Fruit fly (Drosophila melanogaster) whole organism, embryonic: ENCODE measurements around the gene CG32483.

ENCODE experiments used
- Atf-2 ChIP-seq: fragments of 200-800 bp; sonication (Bioruptor generic); optimal IDR thresholded peaks from 2 replicates; lab custom pipeline; 2016; ENCODE audit warnings: missing biosample characterization, missing genetic modification characterization
- Awh ChIP-seq: fragments of 200-800 bp; sonication (Bioruptor generic); IDR thresholded peaks from 2 replicates; pipeline ENCODE4, ENCODE4 v1.3.6; 2022; ENCODE audit warnings: missing biosample characterization, missing genetic modification characterization
- Bgb ChIP-seq: fragments of 200-800 bp; sonication (Bioruptor generic); IDR thresholded peaks from 2 replicates; pipeline ENCODE4 v1.3.6; 2022; ENCODE audit warnings: missing biosample characterization, missing genetic modification characterization; ENCODE audit not compliant: partially characterized antibody
- CG10274 ChIP-seq: fragments of 200-800 bp; sonication (Bioruptor generic); optimal IDR thresholded peaks from 3 replicates; lab custom pipeline; 2017; ENCODE audit warnings: missing biosample characterization, mild to moderate bottlenecking, missing genetic modification characterization
- CG10462 ChIP-seq: fragments of 200-800 bp; sonication (Bioruptor generic); optimal IDR thresholded peaks from 2 replicates; lab custom pipeline; 2016; ENCODE audit warnings: missing biosample characterization, missing genetic modification characterization
- CG10654 ChIP-seq: fragments of 200-800 bp; sonication (Bioruptor generic); optimal IDR thresholded peaks from 2 replicates; lab custom pipeline; 2016; ENCODE audit warnings: missing biosample characterization, missing genetic modification characterization
- CG12659 ChIP-seq: fragments of 200-800 bp; sonication (Bioruptor generic); optimal IDR thresholded peaks from 3 replicates; lab custom pipeline; 2017; ENCODE audit warnings: mild to moderate bottlenecking, missing biosample characterization, missing genetic modification reagents, missing genetic modification characterization
- CG12942 ChIP-seq: fragments of 200-800 bp; sonication (Bioruptor generic); optimal IDR thresholded peaks from 3 replicates; lab custom pipeline; 2016; ENCODE audit warnings: missing biosample characterization, missing genetic modification characterization
- CG15011 ChIP-seq: fragments of 200-800 bp; sonication (Bioruptor generic); optimal IDR thresholded peaks from 3 replicates; lab custom pipeline; 2018; ENCODE audit warnings: missing biosample characterization, mild to moderate bottlenecking, missing genetic modification characterization
- CG15073 ChIP-seq: fragments of 200-800 bp; sonication (Bioruptor generic); optimal IDR thresholded peaks from 2 replicates; lab custom pipeline; 2016; ENCODE audit warnings: missing biosample characterization, missing genetic modification characterization
- CG16815 ChIP-seq: fragments of 200-800 bp; sonication (Bioruptor generic); optimal IDR thresholded peaks from 3 replicates; lab custom pipeline; 2017; ENCODE audit warnings: missing biosample characterization, mild to moderate bottlenecking, missing genetic modification characterization
- CG17829 ChIP-seq: fragments of 200-800 bp; optimal IDR thresholded peaks from 2 replicates; lab custom pipeline; 2019; ENCODE audit warnings: missing biosample characterization, mild to moderate bottlenecking, missing genetic modification characterization, moderate library complexity
- CG2116 ChIP-seq: fragments of 200-800 bp; sonication (Bioruptor generic); optimal IDR thresholded peaks from 3 replicates; lab custom pipeline; 2018; ENCODE audit warnings: missing biosample characterization, mild to moderate bottlenecking, missing genetic modification characterization
- CG2678 ChIP-seq: fragments of 200-800 bp; sonication (Bioruptor generic); optimal IDR thresholded peaks from 3 replicates; lab custom pipeline; 2019; ENCODE audit warnings: missing biosample characterization, mild to moderate bottlenecking, missing genetic modification characterization, moderate library complexity
- CG2712 ChIP-seq: fragments of 200-800 bp; optimal IDR thresholded peaks from 3 replicates; lab custom pipeline; 2019; ENCODE audit warnings: missing biosample characterization, mild to moderate bottlenecking, missing genetic modification characterization, moderate library complexity
- CG2889 ChIP-seq: fragments of 200-800 bp; sonication (Bioruptor generic); IDR thresholded peaks from 3 replicates; pipeline ENCODE4 v1.3.6; 2022; ENCODE audit warnings: missing biosample characterization, missing genetic modification characterization
- CG30431 ChIP-seq: fragments of 200-800 bp; sonication (Bioruptor generic); optimal IDR thresholded peaks from 2 replicates; lab custom pipeline; 2017; ENCODE audit warnings: missing biosample characterization, missing genetic modification characterization
- CG32767 ChIP-seq: fragments of 200-800 bp; sonication (Bioruptor generic); IDR thresholded peaks from 2 replicates; pipeline ENCODE4 v1.3.6; 2022; ENCODE audit warnings: missing biosample characterization, missing genetic modification characterization
- CG3847 ChIP-seq: fragments of 200-800 bp; sonication (Bioruptor generic); IDR thresholded peaks from 2 replicates; pipeline ENCODE4 v1.3.6; 2022; ENCODE audit warnings: missing biosample characterization, missing genetic modification characterization
- CG3995 ChIP-seq: fragments of 200-800 bp; sonication (Bioruptor generic); optimal IDR thresholded peaks from 3 replicates; lab custom pipeline; 2016; ENCODE audit warnings: missing biosample characterization, missing genetic modification characterization
- CG4617 ChIP-seq: fragments of 200-800 bp; sonication (Bioruptor generic); optimal IDR thresholded peaks from 3 replicates; lab custom pipeline; 2016; ENCODE audit warnings: missing biosample characterization, missing genetic modification characterization, borderline replicate concordance
- CG4820 ChIP-seq: fragments of 200-800 bp; sonication (Bioruptor generic); optimal IDR thresholded peaks from 3 replicates; lab custom pipeline; 2016; ENCODE audit warnings: missing biosample characterization, missing genetic modification characterization
- CG7987 ChIP-seq: fragments of 200-800 bp; sonication (Bioruptor generic); optimal IDR thresholded peaks from 2 replicates; lab custom pipeline; 2018; ENCODE audit warnings: missing biosample characterization, mild to moderate bottlenecking, missing genetic modification characterization, moderate library complexity
- Drgx ChIP-seq: fragments of 200-800 bp; sonication (Bioruptor generic); IDR thresholded peaks from 2 replicates; pipeline ENCODE4 v1.3.6; 2022; ENCODE audit warnings: missing biosample characterization, missing genetic modification characterization
- E2f1 ChIP-seq: fragments of 200-800 bp; sonication (Bioruptor generic); IDR thresholded peaks from 2 replicates; pipeline ENCODE4 v1.3.6; 2022; ENCODE audit warnings: missing biosample characterization, missing genetic modification characterization
- Ets65A ChIP-seq: fragments of 200-800 bp; sonication (Bioruptor generic); peaks from one replicate; lab custom pipeline; 2016; ENCODE audit warnings: missing biosample characterization, missing genetic modification characterization
- HmgD ChIP-seq: fragments of 200-800 bp; sonication (Bioruptor generic); optimal IDR thresholded peaks from 3 replicates; lab custom pipeline; 2016; ENCODE audit warnings: missing biosample characterization, missing genetic modification characterization
- Jarid2 ChIP-seq: fragments of 200-800 bp; sonication (Bioruptor generic); optimal IDR thresholded peaks from 3 replicates; lab custom pipeline; 2017; ENCODE audit warnings: mild to moderate bottlenecking, missing biosample characterization, missing genetic modification reagents, missing genetic modification characterization
- Kr ChIP-seq: fragments of 200-800 bp; sonication (Bioruptor generic); optimal IDR thresholded peaks from 2 replicates; lab custom pipeline; 2017; ENCODE audit warnings: missing biosample characterization, mild to moderate bottlenecking, missing genetic modification characterization
- NK7.1 ChIP-seq: fragments of 200-800 bp; sonication (Bioruptor generic); optimal IDR thresholded peaks from 3 replicates; lab custom pipeline; 2016; ENCODE audit warnings: missing biosample characterization, missing genetic modification characterization
- Xrp1 ChIP-seq: fragments of 200-800 bp; sonication (Bioruptor generic); IDR thresholded peaks from 2 replicates; pipeline ENCODE4 v1.3.6; 2022; ENCODE audit warnings: missing biosample characterization, missing genetic modification characterization
- bab2 ChIP-seq: fragments of 200-800 bp; sonication (Bioruptor generic); optimal IDR thresholded peaks from 2 replicates; lab custom pipeline; 2016; ENCODE audit warnings: missing biosample characterization, missing genetic modification characterization
- bsh ChIP-seq, 2 experiments: fragments of 200-800 bp; sonication (Bioruptor generic); optimal IDR thresholded peaks; 2 replicates each; lab custom pipeline; 2017 to 2018; ENCODE audit warnings: mild to moderate bottlenecking in 2 of 2, missing biosample characterization in 2 of 2, missing genetic modification characterization in 2 of 2, moderate library complexity in 1 of 2
- cad ChIP-seq: fragments of >200 bp; optimal IDR thresholded peaks from 2 replicates; lab custom pipeline; 2017; ENCODE audit warnings: missing biosample characterization, missing genetic modification characterization
- crol ChIP-seq: fragments of 200-800 bp; sonication (Bioruptor generic); IDR thresholded peaks from 2 replicates; pipeline ENCODE4 v1.3.6; 2022; ENCODE audit warnings: missing biosample characterization, missing genetic modification characterization
- dan ChIP-seq: fragments of 200-800 bp; sonication (Bioruptor generic); IDR thresholded peaks from 2 replicates; pipeline ENCODE4 v1.3.6; 2022; ENCODE audit warnings: missing biosample characterization, missing genetic modification characterization
- dati ChIP-seq: fragments of 200-800 bp; sonication (Bioruptor generic); IDR thresholded peaks from 2 replicates; pipeline ENCODE4 v1.3.6; 2022; ENCODE audit warnings: missing biosample characterization, missing genetic modification characterization
- insv ChIP-seq, 2 experiments: fragments of 200-800 bp; sonication (Bioruptor generic); optimal IDR thresholded peaks; 3 replicates each; lab custom pipeline; 2016 to 2018; ENCODE audit warnings: missing biosample characterization in 2 of 2, missing genetic modification characterization in 2 of 2
- lab ChIP-seq: fragments of 200-800 bp; sonication (Bioruptor generic); optimal IDR thresholded peaks from 3 replicates; lab custom pipeline; 2017; ENCODE audit warnings: missing biosample characterization, missing genetic modification characterization, mild to moderate bottlenecking, moderate library complexity, missing genetic modification reagents
- lilli ChIP-seq: fragments of 200-800 bp; sonication (Bioruptor generic); optimal IDR thresholded peaks from 3 replicates; lab custom pipeline; 2016; ENCODE audit warnings: missing biosample characterization, missing genetic modification characterization
- ro ChIP-seq: fragments of 200-800 bp; sonication (Bioruptor generic); IDR thresholded peaks from 2 replicates; pipeline ENCODE4 v1.3.6; 2022; ENCODE audit warnings: missing biosample characterization, missing genetic modification characterization
- salm ChIP-seq: fragments of 200-800 bp; sonication (Bioruptor generic); optimal IDR thresholded peaks from 2 replicates; lab custom pipeline; 2018; ENCODE audit warnings: missing biosample characterization, mild to moderate bottlenecking, missing genetic modification characterization
- sug ChIP-seq: fragments of 200-800 bp; optimal IDR thresholded peaks from 2 replicates; lab custom pipeline; 2019; ENCODE audit warnings: missing biosample characterization, mild to moderate bottlenecking, missing genetic modification characterization, moderate library complexity
- tap ChIP-seq: fragments of 200-800 bp; optimal IDR thresholded peaks from 3 replicates; lab custom pipeline; 2019; ENCODE audit warnings: missing biosample characterization, mild to moderate bottlenecking, missing genetic modification characterization, moderate library complexity
- tin ChIP-seq: fragments of 200-800 bp; sonication (Bioruptor generic); optimal IDR thresholded peaks from 3 replicates; lab custom pipeline; 2016; ENCODE audit warnings: missing biosample characterization, missing genetic modification characterization
- tio ChIP-seq: fragments of 200-800 bp; sonication (Bioruptor generic); optimal IDR thresholded peaks from 2 replicates; lab custom pipeline; 2017; ENCODE audit warnings: missing biosample characterization, missing genetic modification characterization, inconsistent platforms
- trem ChIP-seq: fragments of 200-800 bp; optimal IDR thresholded peaks from 3 replicates; lab custom pipeline; 2019; ENCODE audit warnings: missing biosample characterization, mild to moderate bottlenecking, missing genetic modification characterization, moderate library complexity
- trh ChIP-seq: fragments of 200-800 bp; sonication (Bioruptor generic); optimal IDR thresholded peaks from 2 replicates; lab custom pipeline; 2016; ENCODE audit warnings: missing biosample characterization, missing genetic modification characterization
- ttk ChIP-seq: fragments of 200-800 bp; sonication (Bioruptor generic); IDR thresholded peaks from 2 replicates; pipeline ENCODE4 v2.1.2; 2022; ENCODE audit warnings: missing biosample characterization, missing genetic modification characterization
- zf30C ChIP-seq: fragments of 200-800 bp; sonication (Bioruptor generic); optimal IDR thresholded peaks from 3 replicates; lab custom pipeline; 2018; ENCODE audit warnings: missing biosample characterization, mild to moderate bottlenecking, missing genetic modification characterization

The CG32483 gene

dm6 chr3L:704661-705543, 15.0 kb upstream of the CG32483 start (continued):
- no peak for TF ChIP-seq Awh (GFP tag; lab: Robert Waterston, UW)
- no peak for TF ChIP-seq CG12942 (GFP tag; lab: Kevin White, UChicago)
- TF ChIP-seq crol, result 0 out of 2 replicates have a peak, but pooled peaks have one; percentile 6
- TF ChIP-seq sug, result no peak
- no peak for TF ChIP-seq dati
- no peak for TF ChIP-seq trem (tag; lab: Kevin White, UChicago)
- 0 out of 2 replicates have a peak, but pooled peaks have one; percentile 31 for TF ChIP-seq E2f1
- TF ChIP-seq CG30431 (GFP tag; lab: Kevin White, UChicago), result no peak
- no peak for TF ChIP-seq Bgb (GFP tag; lab: Robert Waterston, UW)
- TF ChIP-seq cad (GFP tag; lab: Kevin White, UChicago), result no peak
- TF ChIP-seq Jarid2 (GFP tag; lab: Kevin White, UChicago), result no peak
- no peak for TF ChIP-seq CG3847 (GFP tag; lab: Robert Waterston, UW)
- TF ChIP-seq tio, result no peak
- TF ChIP-seq CG17829, result peak; percentile 20
- no peak for TF ChIP-seq CG7987 (GFP tag; lab: Kevin White, UChicago)
- no peak for TF ChIP-seq CG4820 (GFP tag; lab: Kevin White, UChicago)
- TF ChIP-seq Atf-2, result no peak
- TF ChIP-seq CG32767 (GFP tag; lab: Robert Waterston, UW), result 0 out of 2 replicates have a peak, but pooled peaks have one; percentile 46
- no peak for TF ChIP-seq NK7.1
- TF ChIP-seq CG2712 (tag; lab: Kevin White, UChicago), result peak; percentile 10
- TF ChIP-seq ttk (GFP tag; lab: Robert Waterston, UW), result no peak
- TF ChIP-seq CG10462 (GFP tag; lab: Kevin White, UChicago), result no peak
- no peak for TF ChIP-seq trh (GFP tag; lab: Kevin White, UChicago)
- no peak for TF ChIP-seq insv (GFP tag; optimal IDR thresholded peaks at IDR 0.05; lab: Kevin White, UChicago)
- peak; percentile 13 for TF ChIP-seq CG2678 (tag; lab: Kevin White, UChicago)
- TF ChIP-seq CG16815 (GFP tag; lab: Kevin White, UChicago), result no peak
- TF ChIP-seq ro (GFP tag; lab: Robert Waterston, UW), result no peak
- no peak for TF ChIP-seq CG15073 (GFP tag; lab: Kevin White, UChicago)
- TF ChIP-seq CG10274 (GFP tag; lab: Kevin White, UChicago), result no peak
- no peak for TF ChIP-seq CG4617 (GFP tag; lab: Kevin White, UChicago)
- TF ChIP-seq bab2 (GFP tag; lab: Kevin White, UChicago), result no peak
- no peak for TF ChIP-seq CG3995
- TF ChIP-seq CG2116 (GFP tag; lab: Kevin White, UChicago), result no peak
- TF ChIP-seq CG15011 (GFP tag; lab: Kevin White, UChicago), result no peak
- 0 out of 3 replicates have a peak, but pooled peaks have one; percentile 26 for TF ChIP-seq CG2889 (GFP tag; lab: Robert Waterston, UW)
- TF ChIP-seq dan, result no peak
- peak; percentile 48 for TF ChIP-seq Drgx (GFP tag; lab: Robert Waterston, UW)
- no peak for TF ChIP-seq salm
- TF ChIP-seq tin, result peak; percentile 15
- no peak for TF ChIP-seq Kr (GFP tag; lab: Kevin White, UChicago)
- TF ChIP-seq zf30C (GFP tag; lab: Kevin White, UChicago), result no peak
- peak; percentile 74 for TF ChIP-seq Ets65A
- no peak for TF ChIP-seq lilli (GFP tag; lab: Kevin White, UChicago)
- TF ChIP-seq Xrp1, result peak; percentile 62
- TF ChIP-seq CG10654 (GFP tag; lab: Kevin White, UChicago), result no peak
- peak in 1 of 2 experiments; percentile 49 for TF ChIP-seq bsh (GFP tag; optimal IDR thresholded peaks at IDR 0.05; lab: Kevin White, UChicago)
- no peak for TF ChIP-seq CG12659 (GFP tag; lab: Kevin White, UChicago)
- peak; percentile 28 for TF ChIP-seq lab
- TF ChIP-seq tap (tag; lab: Kevin White, UChicago), result no peak
- no peak for TF ChIP-seq HmgD
